Worm (Caenorhabditis elegans): ENCODE data around the gene H27A22.1.

The H27A22.1 gene

DNA sequence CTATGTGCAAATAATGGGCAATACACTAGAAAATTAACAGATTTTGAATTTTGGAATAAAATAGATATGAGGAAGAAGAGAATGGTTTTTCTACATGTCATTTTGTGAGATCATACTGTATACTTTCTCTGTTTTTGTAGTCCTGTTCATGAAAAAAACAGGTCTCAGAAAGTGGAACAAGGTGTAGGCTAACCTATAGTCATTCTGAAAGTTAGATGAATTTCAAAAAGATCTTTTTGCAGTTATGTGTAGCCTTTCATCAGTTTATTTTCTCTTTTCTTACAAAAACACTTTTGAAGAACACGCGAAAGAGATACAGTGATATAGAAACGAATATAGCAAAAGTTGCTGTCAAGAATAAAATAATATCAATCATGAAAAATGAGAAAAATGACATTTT, 51.8 kb downstream of the H27A22.1 start, which contains the start of gene ugt-35:
Gene ugt-35 (minus strand): TSS at position 101 of the 400 bp plus-strand sequence.
- TF ChIP-seq gmeb-1 (tag; optimal IDR thresholded peaks at IDR 0.05) (no peak), crh-2 (tag; optimal IDR thresholded peaks at IDR 0.05) (no peak), blmp-1 (tag; optimal IDR thresholded peaks at IDR 0.05; ENCODE audit: insufficient read depth) (no peak), nhr-23 (tag; optimal IDR thresholded peaks at IDR 0.05) (no peak), ZK546.5 (tag; optimal IDR thresholded peaks at IDR 0.05) (no peak)
